Fruit fly (Drosophila melanogaster): ENCODE results near the gene CG5704.

Gene CG5704

DNA sequence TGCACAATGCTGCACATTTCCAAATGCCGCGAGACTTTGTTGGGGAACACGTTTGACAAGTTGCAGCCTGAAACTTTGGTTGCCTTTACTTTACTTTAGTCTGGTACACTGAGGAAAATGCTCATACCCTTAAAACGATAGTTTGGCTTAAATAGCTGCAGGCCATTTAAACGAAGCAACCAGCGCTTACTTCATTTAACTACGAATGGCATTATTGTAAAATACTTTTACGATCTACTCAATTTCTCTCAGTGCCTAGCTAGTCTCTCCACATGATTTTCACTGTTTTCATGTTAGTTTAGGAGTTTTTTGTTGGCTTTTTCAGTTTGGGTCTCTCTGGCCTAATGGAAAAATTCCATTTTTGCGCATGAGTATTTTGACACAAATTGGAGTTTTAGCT, 8.8 kb downstream of the CG5704 start (continued):
- TF ChIP-seq sima (GFP tag; optimal IDR thresholded peaks at IDR 0.05) (no peak), Aef1 (GFP tag; IDR thresholded peaks at IDR 0.05) (peak; percentile 75), yki (optimal IDR thresholded peaks at IDR 0.05) (no peak), CG2678 (tag; optimal IDR thresholded peaks at IDR 0.05) (peak; percentile 84), mam (GFP tag; optimal IDR thresholded peaks at IDR 0.05) (peak; percentile 62), Hey (tag; optimal IDR thresholded peaks at IDR 0.05) (no peak), exex (tag; optimal IDR thresholded peaks at IDR 0.05) (no peak), Deaf1 (tag; optimal IDR thresholded peaks at IDR 0.05) (peak; percentile 25), bsh (GFP tag; optimal IDR thresholded peaks at IDR 0.05) (peak; percentile 70 to 84), Dll (GFP tag; IDR thresholded peaks at IDR 0.05; ENCODE audit: partially characterized antibody) (no peak), CG13775 (GFP tag; optimal IDR thresholded peaks at IDR 0.05) (peak; percentile 32), abd-A (tag; optimal IDR thresholded peaks at IDR 0.05) (no peak), Dip3 (GFP tag; optimal IDR thresholded peaks at IDR 0.05) (no peak), grn (GFP tag; optimal IDR thresholded peaks at IDR 0.05) (no peak), dan (GFP tag; IDR thresholded peaks at IDR 0.05) (0 out of 2 replicates have a peak, but pooled peaks have one; percentile 12), CG7372 (GFP tag; IDR thresholded peaks at IDR 0.05) (peak; percentile 69), CG15269 (tag; optimal IDR thresholded peaks at IDR 0.05) (peak; percentile 70), Ada2b (GFP tag; IDR thresholded peaks at IDR 0.05) (peak; percentile 79), nmo (GFP tag; optimal IDR thresholded peaks at IDR 0.05) (peak; percentile 73), rib (GFP tag; IDR thresholded peaks at IDR 0.05) (no peak), fru (optimal IDR thresholded peaks at IDR 0.05) (no peak), CG12219 (GFP tag; optimal IDR thresholded peaks at IDR 0.05) (peak; percentile 72), Trl (optimal IDR thresholded peaks at IDR 0.05) (no peak), Trl (GFP tag; optimal IDR thresholded peaks at IDR 0.05) (peak; percentile 44), Lim3 (GFP tag; IDR thresholded peaks at IDR 0.05) (peak; percentile 70), CG5953 (GFP tag; IDR thresholded peaks at IDR 0.05) (peak; percentile 90), Dek (tag; optimal IDR thresholded peaks at IDR 0.05) (peak; percentile 30), lmd (GFP tag; IDR thresholded peaks at IDR 0.05) (peak; percentile 82), CG14965 (GFP tag; optimal IDR thresholded peaks at IDR 0.05; ENCODE audit: borderline replicate concordance) (peak; percentile 44), sim (GFP tag; IDR thresholded peaks at IDR 0.05) (peak; percentile 64; the same call in 1 of the 2 replicates), Oli (tag; optimal IDR thresholded peaks at IDR 0.05) (peak; percentile 76), h (optimal IDR thresholded peaks at IDR 0.05) (no peak), bcd (GFP tag; optimal IDR thresholded peaks at IDR 0.05) (peak; percentile 49), bab2 (GFP tag; optimal IDR thresholded peaks at IDR 0.05) (peak; percentile 65), tin (GFP tag; optimal IDR thresholded peaks at IDR 0.05) (peak; percentile 79), ap (GFP tag; IDR thresholded peaks at IDR 0.05) (peak; percentile 85), dati (GFP tag; IDR thresholded peaks at IDR 0.05) (peak; percentile 78), Bgb (GFP tag; IDR thresholded peaks at IDR 0.05; ENCODE audit: partially characterized antibody) (no peak), CG1233 (GFP tag; optimal IDR thresholded peaks at IDR 0.05) (peak; percentile 69), CG7357 (GFP tag; IDR thresholded peaks at IDR 0.05) (peak; percentile 64), Drgx (GFP tag; IDR thresholded peaks at IDR 0.05) (peak; percentile 96), CG12769 (tag; optimal IDR thresholded peaks at IDR 0.05) (peak; percentile 62), luna (GFP tag; optimal IDR thresholded peaks at IDR 0.05) (no peak), Gsc (GFP tag; IDR thresholded peaks at IDR 0.05) (peak; percentile 59), cas (GFP tag; IDR thresholded peaks at IDR 0.05) (no peak), CG11723 (GFP tag; optimal IDR thresholded peaks at IDR 0.05) (peak; percentile 6), org-1 (GFP tag; optimal IDR thresholded peaks at IDR 0.05) (peak; percentile 37), MESR4 (GFP tag; optimal IDR thresholded peaks at IDR 0.05) (no peak), Tbp (GFP tag; optimal IDR thresholded peaks at IDR 0.05) (no peak), CG15601 (tag; optimal IDR thresholded peaks at IDR 0.05) (peak; percentile 72), Mad (GFP tag; optimal IDR thresholded peaks at IDR 0.05) (no peak), sug (tag; optimal IDR thresholded peaks at IDR 0.05) (peak; percentile 17), kah (GFP tag; optimal IDR thresholded peaks at IDR 0.05) (peak; percentile 72)

Measured in whole organism, embryonic.